Fruit fly (Drosophila melanogaster): ENCODE measurements around the gene CG13693.

CG13693 gene

DNA sequence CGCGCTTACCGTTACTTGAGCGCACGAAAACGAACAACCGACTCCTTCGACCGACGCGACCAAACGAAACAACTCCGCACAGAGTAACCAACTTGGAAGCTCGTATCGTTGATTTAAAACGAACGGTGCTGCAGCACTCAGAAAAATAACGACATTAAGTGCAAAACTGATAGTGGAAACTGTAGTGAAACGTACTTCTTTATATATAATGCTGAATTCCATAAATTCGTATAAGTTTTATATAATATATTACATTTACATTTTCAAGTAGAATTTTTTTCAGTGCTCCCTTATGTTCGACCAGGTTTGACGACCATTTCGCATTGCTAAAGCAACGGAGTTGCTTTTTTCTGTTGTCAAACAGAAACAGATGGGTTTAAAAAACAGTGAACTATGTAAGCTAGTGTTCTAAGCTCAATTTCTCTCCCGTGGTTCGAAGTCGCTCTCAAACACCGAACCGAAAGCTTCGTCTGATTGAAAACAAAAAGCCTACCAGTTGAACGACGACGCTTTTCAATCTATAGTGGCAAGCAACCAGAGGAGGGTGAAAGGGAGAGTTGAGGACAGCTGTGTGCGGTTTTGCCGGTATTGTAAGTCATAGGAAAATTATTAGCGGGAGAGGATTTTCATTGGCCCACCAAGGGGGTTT is 35.3 kb downstream of the CG13693 start, which contains the start of gene CG17075:
TSS of gene CG17075 (minus strand) at position 65 of the 649 bp plus-strand sequence.
- no peak for TF ChIP-seq Hnf4 (GFP tag; optimal IDR thresholded peaks at IDR 0.05)
- TF ChIP-seq tai (GFP tag; optimal IDR thresholded peaks at IDR 0.05), result no peak
- no peak for TF ChIP-seq dl (GFP tag; optimal IDR thresholded peaks at IDR 0.05; ENCODE audit: insufficient read depth in 1 of 2, partially characterized antibody in 2 of 2)
- TF ChIP-seq CrebA (GFP tag; optimal IDR thresholded peaks at IDR 0.05; ENCODE audit: borderline replicate concordance), result no peak
- no peak for TF ChIP-seq sage (GFP tag; optimal IDR thresholded peaks at IDR 0.05)
- peak; percentile 18 for TF ChIP-seq CG9705 (GFP tag; optimal IDR thresholded peaks at IDR 0.05)
- peak; percentile 93 for TF ChIP-seq sv (GFP tag; optimal IDR thresholded peaks at IDR 0.05)
- TF ChIP-seq dmrt93B (GFP tag; optimal IDR thresholded peaks at IDR 0.05), result no peak
- no peak for TF ChIP-seq Hr83 (GFP tag; optimal IDR thresholded peaks at IDR 0.05; ENCODE audit: poor library complexity, severe bottlenecking)
- TF ChIP-seq CG32264 (GFP tag; optimal IDR thresholded peaks at IDR 0.05), result no peak
- TF ChIP-seq Hr78 (GFP tag; optimal IDR thresholded peaks at IDR 0.05), result no peak
- TF ChIP-seq brk (GFP tag; optimal IDR thresholded peaks at IDR 0.05), result no peak
- TF ChIP-seq pan (optimal IDR thresholded peaks at IDR 0.05), result no peak
- TF ChIP-seq HLH106 (tag; optimal IDR thresholded peaks at IDR 0.05), result peak; percentile 76
- peak; percentile 81 for TF ChIP-seq Sp1 (GFP tag; optimal IDR thresholded peaks at IDR 0.05)
- no peak for TF ChIP-seq GATAd (GFP tag; optimal IDR thresholded peaks at IDR 0.05)
- TF ChIP-seq Dif (GFP tag; optimal IDR thresholded peaks at IDR 0.05; ENCODE audit: partially characterized antibody), result no peak
- TF ChIP-seq lola (GFP tag; optimal IDR thresholded peaks at IDR 0.05), result no peak
- TF ChIP-seq Mio (GFP tag; optimal IDR thresholded peaks at IDR 0.05), result no peak
- peak; percentile 89 for TF ChIP-seq h (GFP tag; optimal IDR thresholded peaks at IDR 0.05)
- no peak for TF ChIP-seq usp (GFP tag; optimal IDR thresholded peaks at IDR 0.05)
- TF ChIP-seq OdsH (GFP tag; optimal IDR thresholded peaks at IDR 0.05), result peak; percentile 85
- TF ChIP-seq rgr (GFP tag; optimal IDR thresholded peaks at IDR 0.05), result peak; percentile 85
- no peak for TF ChIP-seq Vsx2 (GFP tag; optimal IDR thresholded peaks at IDR 0.05; ENCODE audit: partially characterized antibody)
- no peak for TF ChIP-seq Jra (GFP tag; optimal IDR thresholded peaks at IDR 0.05)
- no peak for TF ChIP-seq Myc (optimal IDR thresholded peaks at IDR 0.05)
- peak in 1 of 2 experiments; percentile 92 for TF ChIP-seq foxo (GFP tag; optimal IDR thresholded peaks at IDR 0.05)
- no peak for TF ChIP-seq dsf (GFP tag; optimal IDR thresholded peaks at IDR 0.05; ENCODE audit: borderline replicate concordance)
- TF ChIP-seq psq (GFP tag; optimal IDR thresholded peaks at IDR 0.05), result peak; percentile 80
- TF ChIP-seq fru (GFP tag; optimal IDR thresholded peaks at IDR 0.05), result peak; percentile 86
- no peak for TF ChIP-seq N (GFP tag; optimal IDR thresholded peaks at IDR 0.05)
- TF ChIP-seq Rel (GFP tag; optimal IDR thresholded peaks at IDR 0.05), result no peak
- TF ChIP-seq Rel (tag; optimal IDR thresholded peaks at IDR 0.05), result no peak
- TF ChIP-seq woc (GFP tag; optimal IDR thresholded peaks at IDR 0.05), result peak; percentile 38
- TF ChIP-seq ey (GFP tag; optimal IDR thresholded peaks at IDR 0.05), result peak; percentile 61
- TF ChIP-seq jim (GFP tag; optimal IDR thresholded peaks at IDR 0.05), result no peak
- no peak for TF ChIP-seq Dfd (GFP tag; optimal IDR thresholded peaks at IDR 0.05)
- no peak for TF ChIP-seq Abd-B (GFP tag; optimal IDR thresholded peaks at IDR 0.05)
- no peak for TF ChIP-seq br (GFP tag; optimal IDR thresholded peaks at IDR 0.05)

DNA sequence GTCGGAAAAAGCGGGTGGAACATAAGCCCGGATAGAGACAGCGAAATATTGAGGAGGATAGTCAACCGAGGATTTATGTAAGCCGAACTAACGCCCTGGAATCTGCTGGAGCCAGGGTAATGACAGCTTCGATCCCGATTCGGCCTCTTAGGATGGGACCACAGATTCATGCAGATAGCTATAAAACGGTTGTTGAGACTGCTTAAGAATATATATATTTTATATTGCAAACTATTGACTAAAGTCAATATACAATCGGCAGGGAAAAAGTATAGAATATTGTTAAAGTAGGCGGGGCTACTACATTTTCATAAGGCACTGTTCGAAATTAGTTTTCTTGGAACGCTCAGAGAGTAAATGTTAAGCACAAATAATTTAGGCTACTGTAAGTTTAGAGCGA is 36.5 kb downstream of the CG13693 start, which contains the start of gene CG3345:
TSS of gene CG3345 (plus strand) at position 301 of the 400 bp plus-strand sequence.
- TF ChIP-seq CrebA (GFP tag; optimal IDR thresholded peaks at IDR 0.05; ENCODE audit: borderline replicate concordance), result no peak
- no peak for TF ChIP-seq N (GFP tag; optimal IDR thresholded peaks at IDR 0.05)
- TF ChIP-seq Dif (GFP tag; optimal IDR thresholded peaks at IDR 0.05; ENCODE audit: partially characterized antibody), result no peak
- no peak for TF ChIP-seq woc (GFP tag; optimal IDR thresholded peaks at IDR 0.05)
- no peak for TF ChIP-seq Mio (GFP tag; optimal IDR thresholded peaks at IDR 0.05)
- no peak for TF ChIP-seq CG9705 (GFP tag; optimal IDR thresholded peaks at IDR 0.05)
- TF ChIP-seq foxo (GFP tag; optimal IDR thresholded peaks at IDR 0.05), result no peak
- TF ChIP-seq Dfd (GFP tag; optimal IDR thresholded peaks at IDR 0.05), result no peak
- no peak for TF ChIP-seq Sp1 (GFP tag; optimal IDR thresholded peaks at IDR 0.05)
- TF ChIP-seq HLH106 (tag; optimal IDR thresholded peaks at IDR 0.05), result no peak
- TF ChIP-seq dl (GFP tag; optimal IDR thresholded peaks at IDR 0.05; ENCODE audit: insufficient read depth in 1 of 2, partially characterized antibody in 2 of 2), result no peak
- no peak for TF ChIP-seq OdsH (GFP tag; optimal IDR thresholded peaks at IDR 0.05)
- no peak for TF ChIP-seq pan (optimal IDR thresholded peaks at IDR 0.05)
- no peak for TF ChIP-seq dmrt93B (GFP tag; optimal IDR thresholded peaks at IDR 0.05)
- no peak for TF ChIP-seq dsf (GFP tag; optimal IDR thresholded peaks at IDR 0.05; ENCODE audit: borderline replicate concordance)
- no peak for TF ChIP-seq Hnf4 (GFP tag; optimal IDR thresholded peaks at IDR 0.05)
- no peak for TF ChIP-seq Hr83 (GFP tag; optimal IDR thresholded peaks at IDR 0.05; ENCODE audit: poor library complexity, severe bottlenecking)

Data from whole organism, wandering third instar larva.